Worm (Caenorhabditis elegans): Measurements from ENCODE around the gene ech-1.1.

Gene ech-1.1

ce11 chrV:15392064-15392463 lies 30.8 kb upstream of the ech-1.1 start:
- TF ChIP-seq lin-38 (GFP tag; IDR thresholded peaks at IDR 0.05) (peak; percentile 53), aly-2 (tag; optimal IDR thresholded peaks at IDR 0.05) (no peak)

DNA sequence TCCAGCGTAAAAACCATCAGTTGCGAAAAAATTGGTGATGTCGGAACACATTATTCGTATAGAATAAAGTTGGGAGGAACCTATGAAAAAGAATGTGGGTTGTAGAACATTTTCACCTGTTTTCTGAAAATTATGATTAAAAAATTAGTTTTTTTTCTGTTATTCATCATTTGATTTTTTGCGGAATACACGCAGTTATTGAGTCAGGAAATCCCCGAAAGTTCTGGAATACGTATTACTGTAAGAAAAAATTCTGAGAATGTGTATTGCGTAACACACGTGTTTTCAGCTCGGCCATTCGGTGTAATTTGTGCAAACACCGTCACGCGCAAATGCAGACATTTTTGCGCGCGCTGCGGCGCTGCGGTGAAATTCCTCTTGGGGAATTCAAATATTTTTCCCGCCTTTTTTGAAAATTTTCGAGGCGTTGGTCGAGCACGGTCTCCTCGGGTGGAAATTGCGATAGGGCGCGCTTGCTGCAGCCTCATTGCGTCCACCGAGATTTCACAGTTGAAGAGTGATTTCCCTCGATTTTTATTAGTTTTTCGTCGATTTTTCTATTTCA lies 27.6 kb upstream of the ech-1.1 start, which contains the start of gene srh-170:
Gene srh-170, minus strand, starts transcription at position 51 of the 565 bp plus-strand sequence.
- 0 out of 2 replicates have a peak, but pooled peaks have one; percentile 24 for TF ChIP-seq php-3 (GFP tag; IDR thresholded peaks at IDR 0.05)
- TF ChIP-seq saeg-2 (GFP tag; IDR thresholded peaks at IDR 0.05): no peak

ce11 chrV:15384733-15385132 lies 23.4 kb upstream of the ech-1.1 start, which contains the start of gene str-102:
TSS of gene str-102 (plus strand) at chrV:15385033.
- TF ChIP-seq mep-1 (tag; optimal IDR thresholded peaks at IDR 0.05) (no peak), duxl-1 (tag; optimal IDR thresholded peaks at IDR 0.05; ENCODE audit: poor library complexity) (no peak), rbr-2 (tag; optimal IDR thresholded peaks at IDR 0.05) (no peak), lin-29 (GFP tag; IDR thresholded peaks at IDR 0.05) (no peak), fkh-10 (GFP tag; optimal IDR thresholded peaks at IDR 0.05) (no peak), lim-7 (GFP tag; IDR thresholded peaks at IDR 0.05) (no peak), T26A8.4 (GFP tag; IDR thresholded peaks at IDR 0.05) (no peak), spr-3 (GFP tag; optimal IDR thresholded peaks at IDR 0.05) (no peak), fos-1 (tag; optimal IDR thresholded peaks at IDR 0.05) (no peak), nhr-237 (tag; optimal IDR thresholded peaks at IDR 0.05) (no peak)

ce11 chrV:15383739-15384138 lies 22.4 kb upstream of the ech-1.1 start, which contains the start of gene str-88:
TSS of gene str-88 (minus strand) at chrV:15383839.
- TF ChIP-seq nhr-25 (tag; optimal IDR thresholded peaks at IDR 0.05; ENCODE audit: borderline replicate concordance, insufficient read depth): no peak
- no peak for TF ChIP-seq ZK546.5 (tag; optimal IDR thresholded peaks at IDR 0.05)
- TF ChIP-seq tra-1 (GFP tag; IDR thresholded peaks at IDR 0.05): no peak
- no peak for TF ChIP-seq F26F4.8 (GFP tag; conservative IDR thresholded peaks at IDR 0.05)
- no peak for TF ChIP-seq R02D3.7 (tag; optimal IDR thresholded peaks at IDR 0.05)
- no peak for TF ChIP-seq mdl-1 (tag; optimal IDR thresholded peaks at IDR 0.05)
- TF ChIP-seq lin-1 (GFP tag; IDR thresholded peaks at IDR 0.05): no peak
- no peak for TF ChIP-seq snpc-1.2 (GFP tag; IDR thresholded peaks at IDR 0.05)
- TF ChIP-seq spr-3 (GFP tag; optimal IDR thresholded peaks at IDR 0.05): no peak
- no peak for TF ChIP-seq aly-2 (tag; optimal IDR thresholded peaks at IDR 0.05)
- TF ChIP-seq attf-4 (tag; optimal IDR thresholded peaks at IDR 0.05): no peak
- TF ChIP-seq pqm-1 (tag; optimal IDR thresholded peaks at IDR 0.05): no peak

DNA sequence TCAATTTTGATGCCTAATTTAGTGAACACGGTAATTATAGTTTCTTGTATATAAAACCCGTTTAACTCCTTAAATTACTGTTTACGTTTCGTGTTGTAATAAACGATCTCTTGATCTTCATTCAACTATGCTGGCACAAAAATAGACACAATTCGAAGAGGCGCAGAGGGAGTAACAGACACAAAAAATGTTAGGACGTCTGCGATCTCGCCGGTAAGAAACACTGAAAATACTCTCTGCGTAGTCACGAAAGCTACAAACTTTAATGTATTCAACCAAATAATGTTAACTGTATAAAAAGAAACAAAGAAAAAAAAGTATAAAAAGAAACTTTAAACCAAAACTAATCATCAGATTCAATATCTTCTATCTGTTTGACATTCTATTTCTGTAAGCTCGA lies 19.5 kb upstream of the ech-1.1 start, which contains the start of gene dhs-23:
Gene dhs-23, plus strand, starts transcription at position 363 of the 400 bp plus-strand sequence.
- TF ChIP-seq madf-5 (GFP tag; IDR thresholded peaks at IDR 0.05) (no peak), daf-19 (GFP tag; conservative IDR thresholded peaks at IDR 0.05) (no peak), daf-16 (GFP tag; optimal IDR thresholded peaks at IDR 0.05) (no peak), daf-16 (tag; optimal IDR thresholded peaks at IDR 0.05) (peak; percentile 69), hlh-30 (tag; optimal IDR thresholded peaks at IDR 0.05; ENCODE audit: insufficient read depth) (no peak), skn-1 (tag; optimal IDR thresholded peaks at IDR 0.05) (no peak), nhr-77 (tag; optimal IDR thresholded peaks at IDR 0.05) (peak; percentile 81), spr-3 (GFP tag; optimal IDR thresholded peaks at IDR 0.05) (no peak), lim-7 (GFP tag; IDR thresholded peaks at IDR 0.05) (no peak), ceh-28 (tag; optimal IDR thresholded peaks at IDR 0.05) (no peak), nhr-28 (tag; optimal IDR thresholded peaks at IDR 0.05) (peak; percentile 93), pqm-1 (tag; optimal IDR thresholded peaks at IDR 0.05) (peak; percentile 12), R02D3.7 (tag; optimal IDR thresholded peaks at IDR 0.05) (no peak), ZK546.5 (tag; optimal IDR thresholded peaks at IDR 0.05) (no peak), Y75B8A.6 (GFP tag; IDR thresholded peaks at IDR 0.05) (no peak), unc-130 (GFP tag; optimal IDR thresholded peaks at IDR 0.05) (no peak), lin-15B (tag; optimal IDR thresholded peaks at IDR 0.05) (no peak)

Measured in whole organism, L4 larva.